Worm (Caenorhabditis elegans) whole organism, L4/young adult: Measurements from ENCODE around the gene cbs-2.

Experiments used
- W03F9.2 ChIP-seq: fragments of 150-350 bp; optimal IDR thresholded peaks from 2 replicates; lab custom pipeline; 2014; ENCODE audit warnings: missing biosample characterization, missing genetic modification characterization
- him-1 ChIP-seq: sonication (generic microtip); optimal IDR thresholded peaks from 2 replicates; lab custom pipeline; 2016; ENCODE audit warnings: missing genotype, missing genetic modification reagents, missing genetic modification characterization, missing compliant biosample characterization

DNA sequence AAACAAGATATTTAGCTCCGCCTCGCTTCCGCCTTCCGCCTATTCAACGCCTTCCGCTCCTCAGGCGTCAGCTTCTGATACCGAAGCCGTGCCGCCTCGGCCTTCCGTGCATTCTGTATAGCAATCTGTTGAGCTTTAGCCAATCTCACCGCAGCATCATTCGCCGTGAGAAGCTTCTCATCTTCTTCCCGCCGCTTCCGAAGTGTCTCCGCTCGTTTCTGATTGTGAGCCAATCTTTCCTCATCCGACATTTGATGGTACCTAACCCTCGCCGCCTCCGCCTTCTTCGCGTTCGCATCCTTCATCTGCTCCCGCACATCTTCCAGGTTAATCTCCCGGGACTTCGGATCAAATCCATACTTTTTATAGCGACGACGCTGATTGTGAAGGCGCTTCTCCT is 7.9 kb downstream of the cbs-2 start:
- TF ChIP-seq him-1 (no peak), W03F9.2 (tag; lab: Kevin White, UChicago) (no peak)
